Fruit fly (Drosophila melanogaster): ENCODE results near the gene CG1792.

The CG1792 gene

DNA sequence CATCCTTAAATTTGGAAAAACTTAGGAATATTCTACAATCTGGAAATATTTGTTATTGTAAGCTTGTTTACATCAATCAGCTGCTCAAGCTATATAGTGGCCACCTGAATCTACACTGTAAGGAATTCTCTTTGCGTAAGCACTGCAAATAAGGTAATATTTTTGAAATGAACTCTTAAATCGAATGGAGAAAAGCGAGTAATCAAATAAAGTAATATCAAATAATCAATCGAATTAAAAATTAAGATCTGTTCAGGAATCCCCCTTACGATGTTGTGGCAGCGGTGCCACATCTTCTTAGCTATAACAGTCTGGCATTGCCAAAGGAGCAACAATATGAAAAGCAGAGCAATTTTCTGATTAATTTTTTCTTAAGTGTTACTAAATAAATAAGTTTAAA lies at the start of gene CG1792, which contains the start of gene Mnat9 (continued):
- TF ChIP-seq inv (GFP tag; IDR thresholded peaks at IDR 0.05; ENCODE audit: partially characterized antibody), result no peak
- peak; percentile 98 for TF ChIP-seq CG12236 (GFP tag; optimal IDR thresholded peaks at IDR 0.05)
- peak; percentile 99 for TF ChIP-seq sisA (GFP tag; IDR thresholded peaks at IDR 0.05)
- TF ChIP-seq disco-r (GFP tag; optimal IDR thresholded peaks at IDR 0.05), result peak; percentile 98
- TF ChIP-seq klu (GFP tag; IDR thresholded peaks at IDR 0.05), result peak; percentile 97
- TF ChIP-seq CG10274 (GFP tag; optimal IDR thresholded peaks at IDR 0.05), result peak; percentile 87
- TF ChIP-seq Vsx1 (GFP tag; optimal IDR thresholded peaks at IDR 0.05), result peak; percentile 88
- TF ChIP-seq lov (optimal IDR thresholded peaks at IDR 0.05), result no peak
- peak; percentile 99 for TF ChIP-seq lov (GFP tag; IDR thresholded peaks at IDR 0.05)
- TF ChIP-seq hbn (GFP tag; IDR thresholded peaks at IDR 0.05; ENCODE audit: partially characterized antibody), result no peak
- peak; percentile 100 for TF ChIP-seq Ets65A (GFP tag)
- TF ChIP-seq pros (GFP tag; optimal IDR thresholded peaks at IDR 0.05), result no peak
- peak; percentile 54 for TF ChIP-seq gfzf (GFP tag; optimal IDR thresholded peaks at IDR 0.05)
- TF ChIP-seq CG2712 (tag; optimal IDR thresholded peaks at IDR 0.05), result peak; percentile 99
- peak; percentile 99 for TF ChIP-seq chm (GFP tag; IDR thresholded peaks at IDR 0.05)
- TF ChIP-seq CG16813 (GFP tag; IDR thresholded peaks at IDR 0.05; ENCODE audit: partially characterized antibody), result peak; percentile 44; the same call in 2 of the 3 replicates
- TF ChIP-seq CoRest (tag; optimal IDR thresholded peaks at IDR 0.05), result peak; percentile 98
- TF ChIP-seq HLH54F (GFP tag; optimal IDR thresholded peaks at IDR 0.05), result peak; percentile 99
- TF ChIP-seq slbo (GFP tag; IDR thresholded peaks at IDR 0.05), result peak; percentile 100
- TF ChIP-seq dan (GFP tag; IDR thresholded peaks at IDR 0.05), result peak; percentile 92
- peak; percentile 99 for TF ChIP-seq gce (GFP tag; IDR thresholded peaks at IDR 0.05)
- no peak for TF ChIP-seq hth (optimal IDR thresholded peaks at IDR 0.05)
- TF ChIP-seq Nf-YB (GFP tag; optimal IDR thresholded peaks at IDR 0.05), result peak; percentile 87
- no peak for TF ChIP-seq CG2129 (GFP tag; IDR thresholded peaks at IDR 0.05; ENCODE audit: partially characterized antibody)
- TF ChIP-seq Side (GFP tag; optimal IDR thresholded peaks at IDR 0.05), result peak; percentile 97
- peak; percentile 99 for TF ChIP-seq Drgx (GFP tag; IDR thresholded peaks at IDR 0.05)
- peak; percentile 92 for TF ChIP-seq TFAM (GFP tag; optimal IDR thresholded peaks at IDR 0.05)
- TF ChIP-seq Rx (GFP tag; IDR thresholded peaks at IDR 0.05), result peak; percentile 99
- peak; percentile 99 for TF ChIP-seq Atf-2 (GFP tag; optimal IDR thresholded peaks at IDR 0.05)
- TF ChIP-seq CG11247 (GFP tag; IDR thresholded peaks at IDR 0.05), result peak; percentile 100
- TF ChIP-seq Sry-δ (GFP tag; optimal IDR thresholded peaks at IDR 0.05), result peak; percentile 78
- peak; percentile 98 for TF ChIP-seq CG12104 (GFP tag; optimal IDR thresholded peaks at IDR 0.05)
- peak; percentile 99 for TF ChIP-seq lmd (GFP tag; IDR thresholded peaks at IDR 0.05)
- TF ChIP-seq pan (optimal IDR thresholded peaks at IDR 0.05), result no peak
- TF ChIP-seq pan (GFP tag; optimal IDR thresholded peaks at IDR 0.05 in 1 of 2, IDR thresholded peaks at IDR 0.05 in 1 of 2), result peak in 1 of 2 experiments; percentile 100
- TF ChIP-seq CG17328 (GFP tag; IDR thresholded peaks at IDR 0.05), result peak; percentile 99
- TF ChIP-seq wor (GFP tag; IDR thresholded peaks at IDR 0.05), result peak; percentile 98
- TF ChIP-seq CG12942 (GFP tag; optimal IDR thresholded peaks at IDR 0.05), result peak; percentile 99
- TF ChIP-seq ATbp (GFP tag; optimal IDR thresholded peaks at IDR 0.05), result peak; percentile 97
- TF ChIP-seq CG11696 (GFP tag; IDR thresholded peaks at IDR 0.05), result peak; percentile 97
- TF ChIP-seq Taf1 (GFP tag; IDR thresholded peaks at IDR 0.05), result peak; percentile 98
- peak; percentile 99 for TF ChIP-seq CG11085 (GFP tag; IDR thresholded peaks at IDR 0.05)
- peak; percentile 99 for TF ChIP-seq tin (GFP tag; optimal IDR thresholded peaks at IDR 0.05)
- peak; percentile 96 for TF ChIP-seq CG8388 (GFP tag; optimal IDR thresholded peaks at IDR 0.05)
- TF ChIP-seq CG14860 (GFP tag; IDR thresholded peaks at IDR 0.05; ENCODE audit: partially characterized antibody), result no peak
- peak; percentile 98 for TF ChIP-seq cato (GFP tag; optimal IDR thresholded peaks at IDR 0.05; ENCODE audit: borderline replicate concordance)
- peak; percentile 95 for TF ChIP-seq Spps (tag; optimal IDR thresholded peaks at IDR 0.05)
- TF ChIP-seq ara (GFP tag; IDR thresholded peaks at IDR 0.05), result peak; percentile 99
- peak; percentile 98 for TF ChIP-seq dimm (GFP tag; IDR thresholded peaks at IDR 0.05)
- TF ChIP-seq CG17568 (GFP tag; optimal IDR thresholded peaks at IDR 0.05), result no peak
- TF ChIP-seq YL-1 (GFP tag; optimal IDR thresholded peaks at IDR 0.05), result peak; percentile 96
- TF ChIP-seq ab (GFP tag; optimal IDR thresholded peaks at IDR 0.05), result peak; percentile 92

All from whole organism, embryonic.